Fruit fly (Drosophila melanogaster) Kc167 (cell line): ENCODE data around the gene Rsph3.

Experiments used
- Myc ChIP-seq: fragments of >200 bp; optimal IDR thresholded peaks from 2 replicates; lab custom pipeline; 2017; ENCODE audit warnings: missing external identifiers
- Sin3A ChIP-seq: fragments of >200 bp; optimal IDR thresholded peaks from 2 replicates; lab custom pipeline; 2018; ENCODE audit warnings: missing external identifiers
- h ChIP-seq: fragments of >200 bp; optimal IDR thresholded peaks from 3 replicates; lab custom pipeline; 2018; ENCODE audit warnings: missing external identifiers
- psq ChIP-seq: fragments of >200 bp; optimal IDR thresholded peaks from 2 replicates; lab custom pipeline; 2017; ENCODE audit warnings: missing external identifiers
- ttk ChIP-seq: sonication (Bioruptor generic); optimal IDR thresholded peaks from 2 replicates; lab custom pipeline; 2017; ENCODE audit warnings: missing external identifiers

dm6 chr3L:6771208-6771607 is 8.2 kb upstream of the Rsph3 start:
- TF ChIP-seq psq (lab: Kevin White, UChicago) (no peak), ttk (no peak), h (lab: Kevin White, UChicago) (no peak), Myc (lab: Kevin White, UChicago) (no peak), Sin3A (no peak)
